Worm (Caenorhabditis elegans): ENCODE data around the gene gst-40.

ce11 chrIV:801162-801561 is 40.9 kb downstream of the gst-40 start:
- TF ChIP-seq W03F9.2 (tag; optimal IDR thresholded peaks at IDR 0.05) (no peak), him-1 (tag; optimal IDR thresholded peaks at IDR 0.05) (no peak)

Measured in whole organism, L4/young adult.